Worm (Caenorhabditis elegans) whole organism, L4 larva: ENCODE data around the gene F56C3.7.

Experiments used
- F10B5.3 ChIP-seq: sonication (generic microtip); optimal IDR thresholded peaks from 2 replicates; lab custom pipeline; 2016; ENCODE audit warnings: mild to moderate bottlenecking, missing genetic modification characterization, missing compliant biosample characterization
- T20F7.1 ChIP-seq: fragments of 200-800 bp; sonication (Bioruptor generic); optimal IDR thresholded peaks from 2 replicates; lab custom pipeline; 2018; ENCODE audit warnings: mild to moderate bottlenecking, missing genetic modification characterization, missing compliant biosample characterization
- aha-1 ChIP-seq: fragments of 150-350 bp; peaks from one replicate; lab custom pipeline; 2014; ENCODE audit warnings: missing biosample characterization, missing genetic modification characterization
- ama-1 ChIP-seq: fragments of 150-350 bp; optimal IDR thresholded peaks from 2 replicates; lab custom pipeline; 2014; ENCODE audit warnings: inconsistent platforms, mixed read lengths
- ceh-20 ChIP-seq: fragments of 200-800 bp; sonication (Bioruptor generic); IDR thresholded peaks from 2 replicates; pipeline ENCODE4 v1.3.6; 2022; ENCODE audit warnings: missing genetic modification reagents, missing genetic modification characterization, missing compliant biosample characterization
- cey-2 ChIP-seq: sonication (generic microtip); optimal IDR thresholded peaks from 3 replicates; lab custom pipeline; 2017; ENCODE audit warnings: missing genetic modification characterization, mild to moderate bottlenecking, missing compliant biosample characterization, antibody characterized with exemption, borderline replicate concordance; ENCODE audit not compliant: insufficient read depth
- daf-16 ChIP-seq, 3 experiments: sonication (generic microtip); optimal IDR thresholded peaks; 2 replicates each; lab custom pipeline; 2016 to 2017; ENCODE audit warnings: missing genetic modification characterization in 3 of 3, missing genetic modification reagents in 3 of 3, mild to moderate bottlenecking in 2 of 3, missing compliant biosample characterization in 2 of 3, missing biosample characterization in 1 of 3, moderate library complexity in 1 of 3
- dmd-6 ChIP-seq: fragments of 200-800 bp; sonication (Bioruptor generic); IDR thresholded peaks from 2 replicates; pipeline ENCODE4 v1.3.6; 2022; ENCODE audit warnings: missing genetic modification reagents, missing genetic modification characterization, missing compliant biosample characterization
- dmd-8 ChIP-seq: fragments of 200-800 bp; sonication (Bioruptor generic); IDR thresholded peaks from 2 replicates; pipeline ENCODE4 v1.3.6; 2022; ENCODE audit warnings: missing genetic modification characterization, missing compliant biosample characterization
- duxl-1 ChIP-seq: sonication (generic microtip); optimal IDR thresholded peaks from 2 replicates; lab custom pipeline; 2016; ENCODE audit warnings: mild to moderate bottlenecking, missing genetic modification characterization, moderate library complexity, missing compliant biosample characterization; ENCODE audit not compliant: poor library complexity
- dve-1 ChIP-seq: sonication (generic microtip); optimal IDR thresholded peaks from 2 replicates; lab custom pipeline; 2017; ENCODE audit warnings: antibody characterized with exemption, mild to moderate bottlenecking, missing genetic modification characterization, missing compliant biosample characterization; ENCODE audit not compliant: insufficient read depth
- fkh-10 ChIP-seq: fragments of 150-350 bp; optimal IDR thresholded peaks from 2 replicates; lab custom pipeline; 2014; ENCODE audit warnings: missing biosample characterization, missing genetic modification reagents, missing genetic modification characterization
- fos-1 ChIP-seq: fragments of 150-350 bp; optimal IDR thresholded peaks from 2 replicates; lab custom pipeline; 2014; ENCODE audit warnings: missing biosample characterization, missing genetic modification characterization
- gei-8 ChIP-seq: fragments of 200-800 bp; sonication (Bioruptor generic); optimal IDR thresholded peaks from 2 replicates; lab custom pipeline; 2018; ENCODE audit warnings: mild to moderate bottlenecking, missing genetic modification characterization, missing compliant biosample characterization
- hif-1 ChIP-seq, 2 experiments: sonication (generic microtip); optimal IDR thresholded peaks; 2 replicates each; lab custom pipeline; 2016 to 2017; ENCODE audit warnings: missing compliant biosample characterization in 2 of 2, missing genetic modification characterization in 2 of 2, missing genetic modification reagents in 2 of 2, missing genotype in 2 of 2, mild to moderate bottlenecking in 1 of 2
- hlh-11 ChIP-seq: fragments of 200-800 bp; sonication (Bioruptor generic); optimal IDR thresholded peaks from 2 replicates; lab custom pipeline; 2018; ENCODE audit warnings: mild to moderate bottlenecking, missing genetic modification characterization, missing compliant biosample characterization
- hlh-30 ChIP-seq: sonication (generic microtip); optimal IDR thresholded peaks from 2 replicates; lab custom pipeline; 2017; ENCODE audit warnings: antibody characterized with exemption, mild to moderate bottlenecking, missing genetic modification characterization, missing compliant biosample characterization; ENCODE audit not compliant: insufficient read depth
- lin-38 ChIP-seq: fragments of 200-800 bp; sonication (Bioruptor generic); IDR thresholded peaks from 2 replicates; pipeline ENCODE4 v1.3.6; 2022; ENCODE audit warnings: missing genetic modification reagents, missing genetic modification characterization, missing compliant biosample characterization
- mdt-29 ChIP-seq: fragments of 200-800 bp; sonication (Bioruptor generic); IDR thresholded peaks from 2 replicates; pipeline ENCODE4 v1.3.6; 2022; ENCODE audit warnings: missing genetic modification reagents, missing genetic modification characterization, missing compliant biosample characterization
- mep-1 ChIP-seq: fragments of 150-350 bp; sonication (generic microtip); optimal IDR thresholded peaks from 3 replicates; lab custom pipeline; 2014; ENCODE audit warnings: missing biosample characterization, missing genetic modification characterization
- mes-2 ChIP-seq: sonication (generic microtip); optimal IDR thresholded peaks from 2 replicates; lab custom pipeline; 2016; ENCODE audit warnings: missing genotype, mild to moderate bottlenecking, missing genetic modification characterization, missing compliant biosample characterization; ENCODE audit not compliant: poor library complexity, severe bottlenecking
- nhr-10 ChIP-seq: fragments of 150-350 bp; optimal IDR thresholded peaks from 2 replicates; lab custom pipeline; 2014; ENCODE audit warnings: missing biosample characterization, missing genetic modification characterization
- nhr-102 ChIP-seq: sonication (generic microtip); optimal IDR thresholded peaks from 2 replicates; lab custom pipeline; 2016; ENCODE audit warnings: mild to moderate bottlenecking, missing genetic modification characterization, moderate library complexity, missing compliant biosample characterization
- nhr-237 ChIP-seq: sonication (generic microtip); optimal IDR thresholded peaks from 2 replicates; lab custom pipeline; 2017; ENCODE audit warnings: missing biosample characterization, missing genetic modification characterization
- nhr-28 ChIP-seq: fragments of 150-350 bp; optimal IDR thresholded peaks from 2 replicates; lab custom pipeline; 2014; ENCODE audit warnings: missing biosample characterization, missing genetic modification characterization
- nhr-48 ChIP-seq: sonication (generic microtip); optimal IDR thresholded peaks from 2 replicates; lab custom pipeline; 2016; ENCODE audit warnings: mild to moderate bottlenecking, missing genetic modification characterization, missing compliant biosample characterization
- nhr-76 ChIP-seq: fragments of 150-350 bp; optimal IDR thresholded peaks from 2 replicates; lab custom pipeline; 2014; ENCODE audit warnings: missing biosample characterization, missing genetic modification characterization
- nhr-77 ChIP-seq: fragments of 150-350 bp; optimal IDR thresholded peaks from 2 replicates; lab custom pipeline; 2014; ENCODE audit warnings: missing biosample characterization, missing genetic modification characterization
- pha-4 ChIP-seq, 2 experiments: fragments of 150-350 bp in 1 of 2; fragments of 200-800 bp in 1 of 2; sonication (Bioruptor generic) in 1 of 2; IDR thresholded peaks in 1 of 2; optimal IDR thresholded peaks in 1 of 2; 2 replicates each; pipeline versions ENCODE4 v1.3.6 to Lab custom; 2014 to 2022; ENCODE audit warnings: missing genetic modification characterization in 2 of 2, missing genetic modification reagents in 2 of 2, missing biosample characterization in 1 of 2, missing compliant biosample characterization in 1 of 2
- php-3 ChIP-seq: fragments of 200-800 bp; sonication (Bioruptor generic); IDR thresholded peaks from 2 replicates; pipeline ENCODE4 v1.3.6; 2022; ENCODE audit warnings: missing genetic modification reagents, missing genetic modification characterization, missing compliant biosample characterization
- pqm-1 ChIP-seq: sonication (generic microtip); optimal IDR thresholded peaks from 2 replicates; lab custom pipeline; 2017; ENCODE audit warnings: missing biosample characterization, missing genetic modification characterization
- rbr-2 ChIP-seq: sonication (generic microtip); optimal IDR thresholded peaks from 2 replicates; lab custom pipeline; 2016; ENCODE audit warnings: missing genotype, missing genetic modification characterization, missing compliant biosample characterization
- saeg-2 ChIP-seq: fragments of 200-800 bp; sonication (Bioruptor generic); IDR thresholded peaks from 2 replicates; pipeline ENCODE4 v1.3.6; 2022; ENCODE audit warnings: missing genetic modification reagents, missing genetic modification characterization, missing compliant biosample characterization
- tra-1 ChIP-seq: fragments of 200-800 bp; sonication (Bioruptor generic); IDR thresholded peaks from 2 replicates; pipeline ENCODE4 v1.3.6; 2022; ENCODE audit warnings: missing genetic modification reagents, missing genetic modification characterization, missing compliant biosample characterization
- unc-130 ChIP-seq: sonication (generic microtip); optimal IDR thresholded peaks from 2 replicates; lab custom pipeline; 2016; ENCODE audit warnings: missing genetic modification reagents, missing genetic modification characterization, missing compliant biosample characterization
- zfp-2 ChIP-seq: sonication (generic microtip); optimal IDR thresholded peaks from 2 replicates; lab custom pipeline; 2016; ENCODE audit warnings: mild to moderate bottlenecking, missing genetic modification characterization, missing compliant biosample characterization

Gene F56C3.7

ce11 chrX:1337834-1338233, 32.8 kb downstream of the F56C3.7 start (continued):
- TF ChIP-seq hif-1 (tag; optimal IDR thresholded peaks at IDR 0.05; lab: Kevin White, UChicago) (peak in 1 of 2 experiments; percentile 91), gei-8 (GFP tag; lab: Kevin White, UChicago) (no peak), nhr-77 (peak; percentile 20), mep-1 (no peak), pqm-1 (tag; lab: Kevin White, UChicago) (peak; percentile 0), F10B5.3 (tag; lab: Kevin White, UChicago) (no peak), pha-4 (GFP tag; IDR thresholded peaks at IDR 0.05; lab: Robert Waterston, UW) (no peak), pha-4 (tag; optimal IDR thresholded peaks at IDR 0.05; lab: Kevin White, UChicago) (no peak), saeg-2 (GFP tag; lab: Robert Waterston, UW) (no peak)

- TF ChIP-seq php-3 (GFP tag; lab: Robert Waterston, UW) (peak; percentile 97), T20F7.1 (GFP tag; lab: Kevin White, UChicago) (peak; percentile 33), pqm-1 (tag; lab: Kevin White, UChicago) (peak; percentile 84), ceh-20 (GFP tag; lab: Robert Waterston, UW) (peak; percentile 80), nhr-28 (tag; lab: Kevin White, UChicago) (peak; percentile 98), ama-1 (lab: Kevin White, UChicago) (no peak), dve-1 (tag; lab: Kevin White, UChicago) (peak; percentile 87), mep-1 (peak; percentile 45), hlh-11 (tag; lab: Kevin White, UChicago) (peak; percentile 91), mes-2 (tag; lab: Kevin White, UChicago) (peak; percentile 51), daf-16 (GFP tag; optimal IDR thresholded peaks at IDR 0.05; lab: Kevin White, UChicago) (no peak), daf-16 (tag; optimal IDR thresholded peaks at IDR 0.05; lab: Kevin White, UChicago) (peak; percentile 93), mdt-29 (GFP tag; lab: Robert Waterston, UW) (peak; percentile 61), saeg-2 (GFP tag; lab: Robert Waterston, UW) (peak; percentile 44; the same call in 1 of the 2 replicates), fos-1 (tag; lab: Kevin White, UChicago) (no peak), dmd-6 (GFP tag; lab: Robert Waterston, UW) (peak; percentile 90), nhr-237 (no peak), hlh-30 (tag; lab: Kevin White, UChicago) (peak; percentile 76), hif-1 (tag; optimal IDR thresholded peaks at IDR 0.05; lab: Kevin White, UChicago) (peak in 1 of 2 experiments; percentile 69), tra-1 (peak; percentile 85; the same call in 1 of the 2 replicates), nhr-77 (peak; percentile 82), nhr-102 (tag; lab: Kevin White, UChicago) (peak; percentile 65), nhr-48 (tag; lab: Kevin White, UChicago) (peak; percentile 70), fkh-10 (GFP tag; lab: Kevin White, UChicago) (no peak), nhr-10 (tag; lab: Kevin White, UChicago) (peak; percentile 49), aha-1 (tag; lab: Kevin White, UChicago) (no peak)
Measured at ce11 chrX:1337009-1337408, 33.6 kb downstream of the F56C3.7 start, which contains the start of gene ttr-37. TSS of gene ttr-37 (minus strand) at chrX:1337175.

ce11 chrX:1329847-1330246, 40.7 kb downstream of the F56C3.7 start, which contains the start of gene F21E9.2:
TSS of gene F21E9.2 (minus strand) at chrX:1329947.
- TF ChIP-seq nhr-76 (tag; lab: Kevin White, UChicago) (no peak), dve-1 (tag; lab: Kevin White, UChicago) (no peak), duxl-1 (tag; lab: Kevin White, UChicago) (no peak), lin-38 (GFP tag; lab: Robert Waterston, UW) (no peak), F10B5.3 (tag; lab: Kevin White, UChicago) (no peak), nhr-237 (no peak), saeg-2 (GFP tag; lab: Robert Waterston, UW) (no peak), dmd-8 (GFP tag; lab: Robert Waterston, UW) (no peak), zfp-2 (no peak), cey-2 (tag; lab: Kevin White, UChicago) (no peak), unc-130 (GFP tag; lab: Kevin White, UChicago) (no peak), rbr-2 (tag; lab: Kevin White, UChicago) (no peak)
